Fruit fly (Drosophila melanogaster) whole organism, embryonic: ENCODE data around the gene Nmdar2.

Source experiments
- Antp ChIP-seq: fragments of 200-800 bp; sonication (Bioruptor generic); optimal IDR thresholded peaks from 3 replicates; lab custom pipeline; 2016; ENCODE audit warnings: missing biosample characterization, missing genetic modification characterization
- B-H2 ChIP-seq: fragments of 200-800 bp; sonication (Bioruptor generic); optimal IDR thresholded peaks from 2 replicates; lab custom pipeline; 2018; ENCODE audit warnings: missing biosample characterization, mild to moderate bottlenecking, missing genetic modification characterization
- C15 ChIP-seq: fragments of 200-800 bp; sonication (Bioruptor generic); IDR thresholded peaks from 3 replicates; pipeline ENCODE4 v1.3.6; 2022; ENCODE audit warnings: missing biosample characterization, missing genetic modification characterization
- CG1024 ChIP-seq: fragments of 200-800 bp; sonication (Bioruptor generic); IDR thresholded peaks from 2 replicates; pipeline ENCODE4 v1.3.6; 2022; ENCODE audit warnings: missing biosample characterization, missing genetic modification characterization
- CG10366 ChIP-seq: fragments of 200-800 bp; sonication (Bioruptor generic); IDR thresholded peaks from 2 replicates; pipeline ENCODE4 v1.3.6; 2022; ENCODE audit warnings: missing biosample characterization, missing genetic modification characterization
- CG12155 ChIP-seq: fragments of 200-800 bp; sonication (Bioruptor generic); optimal IDR thresholded peaks from 3 replicates; lab custom pipeline; 2016; ENCODE audit warnings: missing biosample characterization, missing genetic modification characterization
- CG1233 ChIP-seq: fragments of 200-800 bp; sonication (Bioruptor generic); optimal IDR thresholded peaks from 4 replicates; lab custom pipeline; 2018; ENCODE audit warnings: missing biosample characterization, mild to moderate bottlenecking, missing genetic modification characterization
- CG13424 ChIP-seq: fragments of 200-800 bp; sonication (Bioruptor generic); optimal IDR thresholded peaks from 2 replicates; lab custom pipeline; 2019; ENCODE audit warnings: missing biosample characterization, mild to moderate bottlenecking, missing genetic modification characterization, moderate library complexity
- CG14710 ChIP-seq: fragments of 200-800 bp; sonication (Bioruptor generic); optimal IDR thresholded peaks from 3 replicates; lab custom pipeline; 2019; ENCODE audit warnings: missing biosample characterization, mild to moderate bottlenecking, missing genetic modification characterization, moderate library complexity
- CG14860 ChIP-seq: fragments of 200-800 bp; sonication (Bioruptor generic); IDR thresholded peaks from 3 replicates; pipeline ENCODE4 v1.3.6; 2022; ENCODE audit warnings: missing biosample characterization, missing genetic modification characterization; ENCODE audit not compliant: partially characterized antibody
- CG1602 ChIP-seq: fragments of 200-800 bp; sonication (Bioruptor generic); optimal IDR thresholded peaks from 3 replicates; lab custom pipeline; 2016; ENCODE audit warnings: missing biosample characterization, missing genetic modification characterization
- CG17328 ChIP-seq: fragments of 200-800 bp; sonication (Bioruptor generic); IDR thresholded peaks from 2 replicates; pipeline ENCODE4 v1.3.6; 2022; ENCODE audit warnings: missing biosample characterization, missing genetic modification characterization
- CG17612 ChIP-seq: fragments of 200-800 bp; sonication (Bioruptor generic); IDR thresholded peaks from 2 replicates; pipeline ENCODE4 v1.3.6; 2022; ENCODE audit warnings: missing biosample characterization, missing genetic modification characterization
- CG2678 ChIP-seq: fragments of 200-800 bp; sonication (Bioruptor generic); optimal IDR thresholded peaks from 3 replicates; lab custom pipeline; 2019; ENCODE audit warnings: missing biosample characterization, mild to moderate bottlenecking, missing genetic modification characterization, moderate library complexity
- CG2889 ChIP-seq: fragments of 200-800 bp; sonication (Bioruptor generic); IDR thresholded peaks from 3 replicates; pipeline ENCODE4 v1.3.6; 2022; ENCODE audit warnings: missing biosample characterization, missing genetic modification characterization
- CG32772 ChIP-seq: fragments of 200-800 bp; sonication (Bioruptor generic); IDR thresholded peaks from 2 replicates; pipeline ENCODE4 v1.3.6; 2022; ENCODE audit warnings: missing biosample characterization, missing genetic modification characterization
- CG3995 ChIP-seq: fragments of 200-800 bp; sonication (Bioruptor generic); optimal IDR thresholded peaks from 3 replicates; lab custom pipeline; 2016; ENCODE audit warnings: missing biosample characterization, missing genetic modification characterization
- CG4424 ChIP-seq: fragments of 200-800 bp; sonication (Bioruptor generic); optimal IDR thresholded peaks from 3 replicates; lab custom pipeline; 2016; ENCODE audit warnings: missing biosample characterization, missing genetic modification characterization
- CG5245 ChIP-seq: fragments of 200-800 bp; sonication (Bioruptor generic); optimal IDR thresholded peaks from 3 replicates; lab custom pipeline; 2016; ENCODE audit warnings: missing biosample characterization, missing genetic modification characterization
- CG6765 ChIP-seq: fragments of 200-800 bp; sonication (Bioruptor generic); optimal IDR thresholded peaks from 3 replicates; lab custom pipeline; 2017; ENCODE audit warnings: missing biosample characterization, mild to moderate bottlenecking, missing genetic modification characterization
- CG9609 ChIP-seq: fragments of 200-800 bp; sonication (Bioruptor generic); optimal IDR thresholded peaks from 3 replicates; lab custom pipeline; 2016; ENCODE audit warnings: missing biosample characterization, missing genetic modification characterization
- CG9797 ChIP-seq: fragments of 200-800 bp; sonication (Bioruptor generic); optimal IDR thresholded peaks from 3 replicates; lab custom pipeline; 2018; ENCODE audit warnings: missing biosample characterization, mild to moderate bottlenecking, missing genetic modification characterization
- Camta ChIP-seq: fragments of 200-800 bp; sonication (Bioruptor generic); optimal IDR thresholded peaks from 2 replicates; lab custom pipeline; 2016; ENCODE audit warnings: missing biosample characterization, missing genetic modification characterization
- CrebB ChIP-seq: fragments of 200-800 bp; sonication (Bioruptor generic); optimal IDR thresholded peaks from 3 replicates; lab custom pipeline; 2018; ENCODE audit warnings: missing biosample characterization, mild to moderate bottlenecking, missing genetic modification characterization
- Elba2 ChIP-seq: fragments of 200-800 bp; sonication (Bioruptor generic); optimal IDR thresholded peaks from 3 replicates; lab custom pipeline; 2016; ENCODE audit warnings: missing biosample characterization, missing genetic modification characterization
- HLH54F ChIP-seq: fragments of 200-800 bp; sonication (Bioruptor generic); optimal IDR thresholded peaks from 3 replicates; lab custom pipeline; 2016; ENCODE audit warnings: missing biosample characterization, missing genetic modification characterization
- Hand ChIP-seq: fragments of 200-800 bp; sonication (Bioruptor generic); optimal IDR thresholded peaks from 2 replicates; lab custom pipeline; 2017; ENCODE audit warnings: mild to moderate bottlenecking, missing biosample characterization, missing genetic modification reagents, missing genetic modification characterization
- Lhr ChIP-seq: fragments of 200-800 bp; sonication (Bioruptor generic); optimal IDR thresholded peaks from 3 replicates; lab custom pipeline; 2017; ENCODE audit warnings: mild to moderate bottlenecking, missing biosample characterization, missing genetic modification reagents, missing genetic modification characterization
- Sry-β ChIP-seq: fragments of 200-800 bp; sonication (Bioruptor generic); optimal IDR thresholded peaks from 2 replicates; lab custom pipeline; 2018; ENCODE audit warnings: missing biosample characterization, mild to moderate bottlenecking, missing genetic modification characterization, moderate library complexity
- Xbp1 ChIP-seq: fragments of 200-800 bp; sonication (Bioruptor generic); optimal IDR thresholded peaks from 3 replicates; lab custom pipeline; 2016; ENCODE audit warnings: missing biosample characterization, mild to moderate bottlenecking, missing genetic modification characterization
- ac ChIP-seq: fragments of 200-800 bp; sonication (Bioruptor generic); optimal IDR thresholded peaks from 3 replicates; lab custom pipeline; 2017; ENCODE audit warnings: missing biosample characterization, mild to moderate bottlenecking, missing genetic modification characterization
- bbx ChIP-seq: fragments of 200-800 bp; sonication (Bioruptor generic); IDR thresholded peaks from 2 replicates; pipeline ENCODE4 v1.3.6; 2022; ENCODE audit warnings: missing biosample characterization, missing genetic modification characterization; ENCODE audit not compliant: partially characterized antibody
- br ChIP-seq: fragments of >200 bp; optimal IDR thresholded peaks from 2 replicates; lab custom pipeline; 2017
- bsh ChIP-seq, 2 experiments: fragments of 200-800 bp; sonication (Bioruptor generic); optimal IDR thresholded peaks; 2 replicates each; lab custom pipeline; 2017 to 2018; ENCODE audit warnings: mild to moderate bottlenecking in 2 of 2, missing biosample characterization in 2 of 2, missing genetic modification characterization in 2 of 2, moderate library complexity in 1 of 2
- cas ChIP-seq: fragments of 200-800 bp; sonication (Bioruptor generic); IDR thresholded peaks from 2 replicates; pipeline ENCODE4 v1.3.6; 2022; ENCODE audit warnings: missing biosample characterization, missing genetic modification characterization
- ci ChIP-seq: fragments of 200-800 bp; sonication (Bioruptor generic); IDR thresholded peaks from 3 replicates; pipeline ENCODE4 v1.3.6; 2022; ENCODE audit warnings: missing biosample characterization, missing genetic modification characterization
- dysf ChIP-seq: fragments of 200-800 bp; sonication (Bioruptor generic); IDR thresholded peaks from 3 replicates; pipeline ENCODE4 v1.3.6; 2022; ENCODE audit warnings: missing biosample characterization, missing genetic modification characterization
- emc ChIP-seq: fragments of 200-800 bp; sonication (Bioruptor generic); optimal IDR thresholded peaks from 2 replicates; lab custom pipeline; 2016; ENCODE audit warnings: missing biosample characterization, missing genetic modification characterization
- esg ChIP-seq: fragments of 200-800 bp; sonication (Bioruptor generic); conservative IDR thresholded peaks from 2 replicates; pipeline ENCODE4 v1.3.6; 2022; ENCODE audit warnings: missing biosample characterization, missing genetic modification characterization
- fd3F ChIP-seq: fragments of 200-800 bp; sonication (Bioruptor generic); optimal IDR thresholded peaks from 2 replicates; lab custom pipeline; 2018; ENCODE audit warnings: missing biosample characterization, mild to moderate bottlenecking, missing genetic modification characterization, moderate library complexity
- ind ChIP-seq: fragments of 200-800 bp; sonication (Bioruptor generic); optimal IDR thresholded peaks from 3 replicates; lab custom pipeline; 2016; ENCODE audit warnings: missing biosample characterization, missing genetic modification characterization
- ken ChIP-seq: fragments of 200-800 bp; sonication (Bioruptor generic); IDR thresholded peaks from 3 replicates; pipeline ENCODE4 v1.3.6; 2022; ENCODE audit warnings: missing biosample characterization, missing genetic modification characterization
- lilli ChIP-seq: fragments of 200-800 bp; sonication (Bioruptor generic); optimal IDR thresholded peaks from 3 replicates; lab custom pipeline; 2016; ENCODE audit warnings: missing biosample characterization, missing genetic modification characterization
- pb ChIP-seq: fragments of 200-800 bp; sonication (Bioruptor generic); optimal IDR thresholded peaks from 3 replicates; lab custom pipeline; 2016; ENCODE audit warnings: missing biosample characterization, missing genetic modification characterization
- sima ChIP-seq: fragments of 200-800 bp; sonication (Bioruptor generic); optimal IDR thresholded peaks from 2 replicates; lab custom pipeline; 2016; ENCODE audit warnings: missing biosample characterization, missing genetic modification characterization
- stc ChIP-seq: fragments of 200-800 bp; sonication (Bioruptor generic); IDR thresholded peaks from 2 replicates; pipeline ENCODE4 v1.3.6; 2022; ENCODE audit warnings: missing biosample characterization, missing genetic modification characterization
- tin ChIP-seq: fragments of 200-800 bp; sonication (Bioruptor generic); optimal IDR thresholded peaks from 3 replicates; lab custom pipeline; 2016; ENCODE audit warnings: missing biosample characterization, missing genetic modification characterization
- ttk ChIP-seq: fragments of 200-800 bp; sonication (Bioruptor generic); IDR thresholded peaks from 2 replicates; pipeline ENCODE4 v2.1.2; 2022; ENCODE audit warnings: missing biosample characterization, missing genetic modification characterization
- tup ChIP-seq: fragments of 200-800 bp; sonication (Bioruptor generic); optimal IDR thresholded peaks from 2 replicates; lab custom pipeline; 2016; ENCODE audit warnings: missing biosample characterization, mild to moderate bottlenecking, missing genetic modification characterization, moderate library complexity
- usp ChIP-seq: fragments of >200 bp; optimal IDR thresholded peaks from 2 replicates; lab custom pipeline; 2017; ENCODE audit warnings: missing biosample characterization, missing genetic modification characterization
- vfl ChIP-seq: fragments of 200-800 bp; sonication (Bioruptor generic); optimal IDR thresholded peaks from 2 replicates; lab custom pipeline; 2016; ENCODE audit warnings: missing biosample characterization, missing genetic modification characterization
- wek ChIP-seq: fragments of 200-800 bp; sonication (Bioruptor generic); optimal IDR thresholded peaks from 3 replicates; lab custom pipeline; 2018; ENCODE audit warnings: missing biosample characterization, mild to moderate bottlenecking, missing genetic modification characterization, moderate library complexity

The Nmdar2 gene

dm6 chrX:1470562-1470961, 37.0 kb downstream of the Nmdar2 start, which contains the start of gene pck (continued):
- TF ChIP-seq CG32772 (GFP tag; lab: Robert Waterston, UW) (peak; percentile 43; the same call in 1 of the 2 replicates), pb (GFP tag; lab: Kevin White, UChicago) (no peak), CG2889 (GFP tag; lab: Robert Waterston, UW) (0 out of 3 replicates have a peak, but pooled peaks have one; percentile 61), CG6765 (GFP tag; lab: Kevin White, UChicago) (no peak), CG2678 (tag; lab: Kevin White, UChicago) (peak; percentile 52), ken (GFP tag; lab: Robert Waterston, UW) (peak; percentile 73), usp (GFP tag; lab: Kevin White, UChicago) (no peak), emc (GFP tag; lab: Kevin White, UChicago) (no peak), ttk (GFP tag; lab: Robert Waterston, UW) (peak; percentile 55), esg (GFP tag; lab: Robert Waterston, UW) (no peak), bsh (GFP tag; optimal IDR thresholded peaks at IDR 0.05; lab: Kevin White, UChicago) (peak in 1 of 2 experiments; percentile 76), CG13424 (peak; percentile 51), CG1602 (GFP tag; lab: Kevin White, UChicago) (peak; percentile 59), dysf (peak; percentile 51; the same call in 1 of the 3 replicates), vfl (GFP tag; lab: Kevin White, UChicago) (peak; percentile 72), CG14710 (tag; lab: Kevin White, UChicago) (peak; percentile 75), CG9609 (GFP tag; lab: Kevin White, UChicago) (peak; percentile 66), CG3995 (GFP tag; lab: Kevin White, UChicago) (no peak), C15 (GFP tag; lab: Robert Waterston, UW) (no peak), cas (GFP tag; lab: Robert Waterston, UW) (no peak), CrebB (tag; lab: Kevin White, UChicago) (no peak), CG5245 (GFP tag; lab: Kevin White, UChicago) (peak; percentile 53), CG1233 (no peak), tin (GFP tag; lab: Kevin White, UChicago) (peak; percentile 80), ac (no peak), CG12155 (peak; percentile 69), HLH54F (GFP tag; lab: Kevin White, UChicago) (peak; percentile 53), Antp (peak; percentile 63), CG14860 (GFP tag; lab: Robert Waterston, UW) (peak; percentile 24; the same call in 1 of the 3 replicates), Elba2 (peak; percentile 50), B-H2 (GFP tag; lab: Kevin White, UChicago) (no peak), Xbp1 (GFP tag; lab: Kevin White, UChicago) (peak; percentile 69), Camta (GFP tag; lab: Kevin White, UChicago) (peak; percentile 69), CG9797 (GFP tag; lab: Kevin White, UChicago) (peak; percentile 76), sima (GFP tag; lab: Kevin White, UChicago) (no peak), fd3F (GFP tag; lab: Kevin White, UChicago) (no peak), CG17328 (GFP tag; lab: Robert Waterston, UW) (peak; percentile 70), CG4424 (GFP tag; lab: Kevin White, UChicago) (peak; percentile 75), Hand (GFP tag; lab: Kevin White, UChicago) (no peak), Sry-β (no peak), Lhr (GFP tag; lab: Kevin White, UChicago) (peak; percentile 42), ci (GFP tag; lab: Robert Waterston, UW) (peak; percentile 86), tup (GFP tag; lab: Kevin White, UChicago) (no peak), lilli (GFP tag; lab: Kevin White, UChicago) (peak; percentile 85), br (lab: Kevin White, UChicago) (no peak), CG1024 (GFP tag; lab: Robert Waterston, UW) (peak; percentile 56), wek (peak; percentile 18), CG10366 (GFP tag; lab: Robert Waterston, UW) (peak; percentile 55), CG17612 (GFP tag; lab: Robert Waterston, UW) (no peak), stc (peak; percentile 70; the same call in 1 of the 2 replicates), bbx (GFP tag; lab: Robert Waterston, UW) (no peak), ind (GFP tag; lab: Kevin White, UChicago) (peak; percentile 74)
